Worm (Caenorhabditis elegans) whole organism, mixed stage, embryonic: ENCODE results near the gene klp-20.

Experiments
- M03D4.4 ChIP-seq: sonication (generic microtip); optimal IDR thresholded peaks from 2 replicates; lab custom pipeline; 2017; ENCODE audit warnings: mild to moderate bottlenecking, missing genetic modification characterization, missing compliant biosample characterization
- ceh-39 ChIP-seq: fragments of 150-350 bp; optimal IDR thresholded peaks from 2 replicates; lab custom pipeline; 2014; ENCODE audit warnings: missing biosample characterization, missing genetic modification characterization
- elt-1 ChIP-seq: sonication (generic microtip); optimal IDR thresholded peaks from 2 replicates; lab custom pipeline; 2017; ENCODE audit warnings: missing genetic modification characterization, mild to moderate bottlenecking, missing compliant biosample characterization, antibody characterized with exemption, moderate library complexity, borderline replicate concordance; ENCODE audit not compliant: insufficient read depth
- hlh-1 ChIP-seq: fragments of 150-350 bp; optimal IDR thresholded peaks from 2 replicates; lab custom pipeline; 2014; ENCODE audit warnings: missing biosample characterization, missing genetic modification reagents, missing genetic modification characterization
- lsy-2 ChIP-seq: fragments of 150-350 bp; optimal IDR thresholded peaks from 2 replicates; lab custom pipeline; 2014; ENCODE audit warnings: missing biosample characterization, missing genetic modification characterization
- nhr-28 ChIP-seq: fragments of 150-350 bp; optimal IDR thresholded peaks from 2 replicates; lab custom pipeline; 2014; ENCODE audit warnings: missing biosample characterization, missing genetic modification characterization
- nhr-76 ChIP-seq: sonication (generic microtip); optimal IDR thresholded peaks from 2 replicates; lab custom pipeline; 2017; ENCODE audit warnings: missing biosample characterization, missing genetic modification characterization
- snpc-4 ChIP-seq: fragments of 150-350 bp; optimal IDR thresholded peaks from 2 replicates; lab custom pipeline; 2014; ENCODE audit warnings: missing biosample characterization, missing genetic modification characterization
- tbx-8 ChIP-seq: fragments of 200-800 bp; sonication (Bioruptor generic); optimal IDR thresholded peaks from 2 replicates; lab custom pipeline; 2018; ENCODE audit warnings: mild to moderate bottlenecking, missing genetic modification characterization, moderate library complexity, missing compliant biosample characterization
- unc-62 ChIP-seq: fragments of 150-350 bp; optimal IDR thresholded peaks from 2 replicates; lab custom pipeline; 2014; ENCODE audit warnings: missing biosample characterization, missing genetic modification reagents, missing genetic modification characterization
- zip-8 ChIP-seq: fragments of 150-350 bp; optimal IDR thresholded peaks from 2 replicates; lab custom pipeline; 2014; ENCODE audit warnings: missing biosample characterization, missing genetic modification characterization
- ztf-11 ChIP-seq: fragments of 150-350 bp; optimal IDR thresholded peaks from 2 replicates; lab custom pipeline; 2014; ENCODE audit warnings: missing biosample characterization, missing genetic modification characterization

ce11 chrIII:203953-204352 is 5.8 kb upstream of the klp-20 start:
- TF ChIP-seq nhr-76 (tag; lab: Kevin White, UChicago) = no peak
- TF ChIP-seq snpc-4 (tag; lab: Kevin White, UChicago) = no peak
- TF ChIP-seq zip-8 = no peak
- no peak for TF ChIP-seq unc-62 (GFP tag; lab: Kevin White, UChicago)
- TF ChIP-seq tbx-8 (GFP tag; lab: Kevin White, UChicago) = no peak
- no peak for TF ChIP-seq ztf-11 (tag; lab: Kevin White, UChicago)
- no peak for TF ChIP-seq elt-1 (tag; lab: Kevin White, UChicago)
- TF ChIP-seq M03D4.4 = no peak
- no peak for TF ChIP-seq lsy-2 (tag; lab: Kevin White, UChicago)
- no peak for TF ChIP-seq nhr-28
- no peak for TF ChIP-seq hlh-1
- no peak for TF ChIP-seq ceh-39 (tag; lab: Kevin White, UChicago)
